Worm (Caenorhabditis elegans): ENCODE results near the gene C01G10.10.
"Not testable (repeated sequence)": the region's sequence is repeated elsewhere in the genome, so short reads cannot be mapped to it uniquely, and the experiment has no call there.

C01G10.10 gene

ce11 chrV:15109260-15109659, 27.0 kb upstream of the C01G10.10 start, which contains the start of gene Y75B12A.2:
TSS of gene Y75B12A.2 (plus strand) at chrV:15109560.
- no peak for TF ChIP-seq ama-1 (optimal IDR thresholded peaks at IDR 0.05)
- TF ChIP-seq tbx-11 (GFP tag; IDR thresholded peaks at IDR 0.05): no peak
- TF ChIP-seq scrt-1 (GFP tag; IDR thresholded peaks at IDR 0.05): no peak
- TF ChIP-seq B0310.2 (tag; optimal IDR thresholded peaks at IDR 0.05): no peak
- TF ChIP-seq ceh-36 (tag; optimal IDR thresholded peaks at IDR 0.05): no peak
- TF ChIP-seq flt-1 (GFP tag; IDR thresholded peaks at IDR 0.05): no peak
- TF ChIP-seq hnd-1 (tag; optimal IDR thresholded peaks at IDR 0.05): no peak
- TF ChIP-seq aly-1 (tag; optimal IDR thresholded peaks at IDR 0.05): no peak
- no peak for TF ChIP-seq ets-7 (tag; optimal IDR thresholded peaks at IDR 0.05)

- TF ChIP-seq hmbx-1 (tag; optimal IDR thresholded peaks at IDR 0.05); ama-1 (optimal IDR thresholded peaks at IDR 0.05); sea-1 (GFP tag; conservative IDR thresholded peaks at IDR 0.05): not testable (repeated sequence)
These were observed 23.8 kb upstream of the C01G10.10 start, which contains the start of gene C01G10.14 for ce11 chrV:15105893-15106598. TSS of gene C01G10.14 (minus strand) at chrV:15105943.

ce11 chrV:15099447-15099846, 17.2 kb upstream of the C01G10.10 start, which contains the start of gene C01G10.1:
TSS of gene C01G10.1 (plus strand) at chrV:15099747.
- TF ChIP-seq ets-7 (tag; optimal IDR thresholded peaks at IDR 0.05): no peak
- TF ChIP-seq F13C5.2 (tag; optimal IDR thresholded peaks at IDR 0.05): no peak
- TF ChIP-seq scrt-1 (GFP tag; IDR thresholded peaks at IDR 0.05): no peak
- TF ChIP-seq tra-4 (tag; optimal IDR thresholded peaks at IDR 0.05): no peak
- no peak for TF ChIP-seq aly-1 (tag; optimal IDR thresholded peaks at IDR 0.05)
- TF ChIP-seq hnd-1 (tag; optimal IDR thresholded peaks at IDR 0.05): no peak

ce11 chrV:15094749-15095148, 12.5 kb upstream of the C01G10.10 start, which contains the start of gene srx-78:
TSS of gene srx-78 (plus strand) at chrV:15095049.
- no peak for TF ChIP-seq B0310.2 (tag; optimal IDR thresholded peaks at IDR 0.05)
- TF ChIP-seq scrt-1 (GFP tag; IDR thresholded peaks at IDR 0.05): no peak
- no peak for TF ChIP-seq sea-1 (GFP tag; conservative IDR thresholded peaks at IDR 0.05)
- TF ChIP-seq aly-1 (tag; optimal IDR thresholded peaks at IDR 0.05): no peak
- TF ChIP-seq hmbx-1 (tag; optimal IDR thresholded peaks at IDR 0.05): no peak
- no peak for TF ChIP-seq hmg-4 (GFP tag; optimal IDR thresholded peaks at IDR 0.05)
- TF ChIP-seq tbx-37 (GFP tag; conservative IDR thresholded peaks at IDR 0.05): no peak
- no peak for TF ChIP-seq ama-1 (optimal IDR thresholded peaks at IDR 0.05)
- no peak for TF ChIP-seq ceh-36 (tag; optimal IDR thresholded peaks at IDR 0.05)
- TF ChIP-seq pes-1 (GFP tag; IDR thresholded peaks at IDR 0.05): no peak
- no peak for TF ChIP-seq F13C5.2 (tag; optimal IDR thresholded peaks at IDR 0.05)
- TF ChIP-seq tra-4 (tag; optimal IDR thresholded peaks at IDR 0.05): no peak
- TF ChIP-seq hnd-1 (tag; optimal IDR thresholded peaks at IDR 0.05): no peak
- TF ChIP-seq flt-1 (GFP tag; IDR thresholded peaks at IDR 0.05): no peak
- no peak for TF ChIP-seq tbx-11 (GFP tag; IDR thresholded peaks at IDR 0.05)
- TF ChIP-seq ets-7 (tag; optimal IDR thresholded peaks at IDR 0.05): no peak
- TF ChIP-seq ceh-13 (GFP tag; optimal IDR thresholded peaks at IDR 0.05): no peak

- TF ChIP-seq ama-1 (optimal IDR thresholded peaks at IDR 0.05) (no peak), tra-4 (tag; optimal IDR thresholded peaks at IDR 0.05) (no peak), aly-1 (tag; optimal IDR thresholded peaks at IDR 0.05) (no peak), ceh-13 (GFP tag; optimal IDR thresholded peaks at IDR 0.05) (no peak), B0310.2 (tag; optimal IDR thresholded peaks at IDR 0.05) (no peak), scrt-1 (GFP tag; IDR thresholded peaks at IDR 0.05) (no peak), ceh-36 (tag; optimal IDR thresholded peaks at IDR 0.05) (no peak), hmg-4 (GFP tag; optimal IDR thresholded peaks at IDR 0.05) (no peak), F13C5.2 (tag; optimal IDR thresholded peaks at IDR 0.05) (no peak)
These were observed 10.4 kb upstream of the C01G10.10 start, which contains the start of gene txt-12 for ce11 chrV:15092666-15093065. TSS of gene txt-12 (plus strand) at chrV:15092966.

- TF ChIP-seq pes-1 (GFP tag; IDR thresholded peaks at IDR 0.05) (no peak), tra-4 (tag; optimal IDR thresholded peaks at IDR 0.05) (no peak), hmg-4 (GFP tag; optimal IDR thresholded peaks at IDR 0.05) (no peak), ama-1 (optimal IDR thresholded peaks at IDR 0.05) (no peak), ceh-36 (tag; optimal IDR thresholded peaks at IDR 0.05) (no peak), B0310.2 (tag; optimal IDR thresholded peaks at IDR 0.05) (no peak), F13C5.2 (tag; optimal IDR thresholded peaks at IDR 0.05) (no peak), ets-7 (tag; optimal IDR thresholded peaks at IDR 0.05) (no peak), flt-1 (GFP tag; IDR thresholded peaks at IDR 0.05) (no peak), tbx-11 (GFP tag; IDR thresholded peaks at IDR 0.05) (no peak), ceh-13 (GFP tag; optimal IDR thresholded peaks at IDR 0.05) (no peak), sea-1 (GFP tag; conservative IDR thresholded peaks at IDR 0.05) (no peak), tbx-37 (GFP tag; conservative IDR thresholded peaks at IDR 0.05) (no peak)
These were observed 8.2 kb upstream of the C01G10.10 start, which contains the start of gene C01G10.17 for ce11 chrV:15090457-15090856. TSS of gene C01G10.17 (plus strand) at chrV:15090757.

- TF ChIP-seq ets-7 (tag; optimal IDR thresholded peaks at IDR 0.05): no peak
- TF ChIP-seq flt-1 (GFP tag; IDR thresholded peaks at IDR 0.05): no peak
- TF ChIP-seq hmbx-1 (tag; optimal IDR thresholded peaks at IDR 0.05): no peak
- TF ChIP-seq tbx-37 (GFP tag; conservative IDR thresholded peaks at IDR 0.05): no peak
- no peak for TF ChIP-seq hnd-1 (tag; optimal IDR thresholded peaks at IDR 0.05)
- no peak for TF ChIP-seq sea-1 (GFP tag; conservative IDR thresholded peaks at IDR 0.05)
- no peak for TF ChIP-seq scrt-1 (GFP tag; IDR thresholded peaks at IDR 0.05)
- no peak for TF ChIP-seq hmg-4 (GFP tag; optimal IDR thresholded peaks at IDR 0.05)
- no peak for TF ChIP-seq F13C5.2 (tag; optimal IDR thresholded peaks at IDR 0.05)
- no peak for TF ChIP-seq aly-1 (tag; optimal IDR thresholded peaks at IDR 0.05)
- TF ChIP-seq ama-1 (optimal IDR thresholded peaks at IDR 0.05): no peak
These were observed 7.2 kb upstream of the C01G10.10 start, which contains the start of the genes C01G10.5 and C01G10.4 for ce11 chrV:15089438-15089837. TSS of gene C01G10.5 (minus strand) at chrV:15089538. TSS of gene C01G10.4 (plus strand) at chrV:15089740.
